Worm (Caenorhabditis elegans): ENCODE data around the gene dct-16.

Gene dct-16

ce11 chrV:20493271-20494231, 5.3 kb downstream of the dct-16 start, which contains the start of gene B0250.5:
Gene B0250.5, plus strand, starts transcription at chrV:20493924.
- TF ChIP-seq unc-3 (GFP tag; conservative IDR thresholded peaks at IDR 0.05) (no peak), unc-3 (tag; optimal IDR thresholded peaks at IDR 0.05) (peak; percentile 11), hlh-6 (tag; optimal IDR thresholded peaks at IDR 0.05) (no peak)

ce11 chrV:20492385-20492784, 6.5 kb downstream of the dct-16 start, which contains the start of gene srbc-79:
Gene srbc-79, minus strand, starts transcription at chrV:20492485.
- TF ChIP-seq pax-1 (tag; optimal IDR thresholded peaks at IDR 0.05) (no peak), eyg-1 (tag; optimal IDR thresholded peaks at IDR 0.05) (no peak), hlh-13 (GFP tag; optimal IDR thresholded peaks at IDR 0.05) (no peak), K09A11.1 (tag; optimal IDR thresholded peaks at IDR 0.05; ENCODE audit: insufficient read depth) (no peak), hlh-6 (tag; optimal IDR thresholded peaks at IDR 0.05) (no peak), ets-4 (tag; optimal IDR thresholded peaks at IDR 0.05) (no peak), T23F11.4 (GFP tag; optimal IDR thresholded peaks at IDR 0.05) (no peak), K02D7.2 (tag; optimal IDR thresholded peaks at IDR 0.05) (no peak), madf-2 (tag; optimal IDR thresholded peaks at IDR 0.05) (no peak), ama-1 (optimal IDR thresholded peaks at IDR 0.05) (no peak), hlh-8 (tag; optimal IDR thresholded peaks at IDR 0.05) (no peak), sdc-2 (tag; optimal IDR thresholded peaks at IDR 0.05) (no peak), nfya-1 (tag; optimal IDR thresholded peaks at IDR 0.05) (no peak), ceh-9 (tag; optimal IDR thresholded peaks at IDR 0.05) (no peak), pha-4 (tag; optimal IDR thresholded peaks at IDR 0.05) (no peak), ceh-34 (tag; optimal IDR thresholded peaks at IDR 0.05) (no peak), lin-11 (tag; optimal IDR thresholded peaks at IDR 0.05) (no peak), hlh-15 (tag; optimal IDR thresholded peaks at IDR 0.05) (no peak), C38D4.7 (GFP tag; optimal IDR thresholded peaks at IDR 0.05) (no peak), ceh-24 (tag; optimal IDR thresholded peaks at IDR 0.05) (no peak)

- TF ChIP-seq ceh-34 (tag; optimal IDR thresholded peaks at IDR 0.05) (no peak), pha-4 (tag; optimal IDR thresholded peaks at IDR 0.05) (no peak), pros-1 (tag; optimal IDR thresholded peaks at IDR 0.05) (no peak), sox-2 (GFP tag; IDR thresholded peaks at IDR 0.05) (no peak), nhr-232 (tag; optimal IDR thresholded peaks at IDR 0.05) (no peak), pqm-1 (tag; optimal IDR thresholded peaks at IDR 0.05) (no peak), elt-4 (tag; optimal IDR thresholded peaks at IDR 0.05) (no peak)
Measured at ce11 chrV:20489102-20489501, 9.8 kb downstream of the dct-16 start, which contains the start of gene srbc-78. Gene srbc-78, minus strand, starts transcription at chrV:20489202.

ce11 chrV:20486549-20486948, 12.3 kb downstream of the dct-16 start:
- TF ChIP-seq ceh-2 (tag; optimal IDR thresholded peaks at IDR 0.05) = no peak
- no peak for TF ChIP-seq pros-1 (tag; optimal IDR thresholded peaks at IDR 0.05)
- no peak for TF ChIP-seq ama-1 (optimal IDR thresholded peaks at IDR 0.05)
- TF ChIP-seq dmd-4 (tag; optimal IDR thresholded peaks at IDR 0.05; ENCODE audit: borderline replicate concordance) = no peak
- TF ChIP-seq hlh-15 (tag; optimal IDR thresholded peaks at IDR 0.05) = no peak
- TF ChIP-seq odd-2 (tag; optimal IDR thresholded peaks at IDR 0.05) = no peak
- no peak for TF ChIP-seq pax-1 (tag; optimal IDR thresholded peaks at IDR 0.05)
- no peak for TF ChIP-seq sdc-2 (tag; optimal IDR thresholded peaks at IDR 0.05)
- TF ChIP-seq pqm-1 (tag; optimal IDR thresholded peaks at IDR 0.05) = no peak
- TF ChIP-seq sox-4 (tag; optimal IDR thresholded peaks at IDR 0.05) = no peak
- TF ChIP-seq ceh-18 (tag; optimal IDR thresholded peaks at IDR 0.05) = peak; percentile 9
- TF ChIP-seq ceh-30 (tag; optimal IDR thresholded peaks at IDR 0.05) = no peak
- no peak for TF ChIP-seq pha-4 (tag; optimal IDR thresholded peaks at IDR 0.05)
- TF ChIP-seq hlh-8 (tag; optimal IDR thresholded peaks at IDR 0.05) = peak; percentile 53
- TF ChIP-seq ceh-9 (tag; optimal IDR thresholded peaks at IDR 0.05) = no peak

Data from whole organism, late embryonic.